Fruit fly (Drosophila melanogaster) whole organism, embryonic: ENCODE results near the gene CG13127.
A peak's percentile ranks its signal among the peaks of the same experiment; 100 is the strongest.

Experiments
- Ada2b ChIP-seq: fragments of 200-800 bp; sonication (Bioruptor generic); IDR thresholded peaks from 2 replicates; pipeline ENCODE4 v1.3.6; 2022; ENCODE audit warnings: missing biosample characterization, missing genetic modification characterization
- Antp ChIP-seq: fragments of 200-800 bp; sonication (Bioruptor generic); optimal IDR thresholded peaks from 3 replicates; lab custom pipeline; 2016; ENCODE audit warnings: missing biosample characterization, missing genetic modification characterization
- CG11456 ChIP-seq: fragments of 200-800 bp; sonication (Bioruptor generic); IDR thresholded peaks from 3 replicates; pipeline ENCODE4 v1.3.6; 2022; ENCODE audit warnings: missing biosample characterization, missing genetic modification characterization
- CG11504 ChIP-seq: fragments of 200-800 bp; sonication (Bioruptor generic); optimal IDR thresholded peaks from 3 replicates; lab custom pipeline; 2019; ENCODE audit warnings: missing biosample characterization, mild to moderate bottlenecking, missing genetic modification characterization, moderate library complexity
- CG12104 ChIP-seq: fragments of 200-800 bp; sonication (Bioruptor generic); optimal IDR thresholded peaks from 3 replicates; lab custom pipeline; 2016; ENCODE audit warnings: missing biosample characterization, missing genetic modification characterization
- CG12744 ChIP-seq: fragments of 200-800 bp; sonication (Bioruptor generic); optimal IDR thresholded peaks from 2 replicates; lab custom pipeline; 2016; ENCODE audit warnings: missing biosample characterization, missing genetic modification characterization
- CG15011 ChIP-seq: fragments of 200-800 bp; sonication (Bioruptor generic); optimal IDR thresholded peaks from 3 replicates; lab custom pipeline; 2018; ENCODE audit warnings: missing biosample characterization, mild to moderate bottlenecking, missing genetic modification characterization
- CG15073 ChIP-seq: fragments of 200-800 bp; sonication (Bioruptor generic); optimal IDR thresholded peaks from 2 replicates; lab custom pipeline; 2016; ENCODE audit warnings: missing biosample characterization, missing genetic modification characterization
- CG18764 ChIP-seq: fragments of 200-800 bp; sonication (Bioruptor generic); optimal IDR thresholded peaks from 3 replicates; lab custom pipeline; 2016; ENCODE audit warnings: missing biosample characterization, missing genetic modification characterization
- CG2889 ChIP-seq: fragments of 200-800 bp; sonication (Bioruptor generic); IDR thresholded peaks from 3 replicates; pipeline ENCODE4 v1.3.6; 2022; ENCODE audit warnings: missing biosample characterization, missing genetic modification characterization
- CG30431 ChIP-seq: fragments of 200-800 bp; sonication (Bioruptor generic); optimal IDR thresholded peaks from 2 replicates; lab custom pipeline; 2017; ENCODE audit warnings: missing biosample characterization, missing genetic modification characterization
- CG31388 ChIP-seq: fragments of 200-800 bp; sonication (Bioruptor generic); optimal IDR thresholded peaks from 2 replicates; lab custom pipeline; 2016; ENCODE audit warnings: missing biosample characterization, missing genetic modification characterization
- CG32532 ChIP-seq: fragments of 200-800 bp; sonication (Bioruptor generic); IDR thresholded peaks from 2 replicates; pipeline ENCODE4 v1.3.6; 2022; ENCODE audit warnings: missing biosample characterization, missing genetic modification characterization
- CG33557 ChIP-seq: fragments of 200-800 bp; sonication (Bioruptor generic); optimal IDR thresholded peaks from 2 replicates; lab custom pipeline; 2019; ENCODE audit warnings: missing biosample characterization, mild to moderate bottlenecking, missing genetic modification characterization, moderate library complexity
- CG4360 ChIP-seq: fragments of 200-800 bp; sonication (Bioruptor generic); IDR thresholded peaks from 2 replicates; pipeline ENCODE4 v1.3.6; 2022; ENCODE audit warnings: missing biosample characterization, missing genetic modification characterization
- CG6683 ChIP-seq: fragments of 200-800 bp; sonication (Bioruptor generic); optimal IDR thresholded peaks from 2 replicates; lab custom pipeline; 2017; ENCODE audit warnings: missing biosample characterization, mild to moderate bottlenecking, missing genetic modification characterization, missing genetic modification reagents
- CG6689 ChIP-seq: fragments of 200-800 bp; sonication (Bioruptor generic); IDR thresholded peaks from 2 replicates; pipeline ENCODE4 v1.3.6; 2022; ENCODE audit warnings: missing biosample characterization, missing genetic modification characterization
- CG7839 ChIP-seq: fragments of 200-800 bp; sonication (Bioruptor generic); optimal IDR thresholded peaks from 3 replicates; lab custom pipeline; 2018; ENCODE audit warnings: missing biosample characterization, mild to moderate bottlenecking, missing genetic modification characterization, moderate library complexity
- CG8478 ChIP-seq: fragments of >200 bp; optimal IDR thresholded peaks from 2 replicates; lab custom pipeline; 2018
- CG8765 ChIP-seq: fragments of 200-800 bp; sonication (Bioruptor generic); IDR thresholded peaks from 2 replicates; pipeline ENCODE4 v1.3.6; 2022; ENCODE audit warnings: missing biosample characterization, missing genetic modification characterization
- Dip3 ChIP-seq: fragments of 200-800 bp; sonication (Bioruptor generic); optimal IDR thresholded peaks from 3 replicates; lab custom pipeline; 2016; ENCODE audit warnings: missing biosample characterization, missing genetic modification characterization
- Dll ChIP-seq: fragments of 200-800 bp; sonication (Bioruptor generic); IDR thresholded peaks from 4 replicates; pipeline ENCODE4 v1.3.6; 2022; ENCODE audit warnings: missing biosample characterization, missing genetic modification characterization; ENCODE audit not compliant: partially characterized antibody
- Ets65A ChIP-seq: fragments of 200-800 bp; sonication (Bioruptor generic); peaks from one replicate; lab custom pipeline; 2016; ENCODE audit warnings: missing biosample characterization, missing genetic modification characterization
- HLH54F ChIP-seq: fragments of 200-800 bp; sonication (Bioruptor generic); optimal IDR thresholded peaks from 3 replicates; lab custom pipeline; 2016; ENCODE audit warnings: missing biosample characterization, missing genetic modification characterization
- MBD-R2 ChIP-seq: fragments of 200-800 bp; sonication (Bioruptor generic); IDR thresholded peaks from 2 replicates; pipeline ENCODE4 v1.3.6; 2022; ENCODE audit warnings: missing biosample characterization, missing genetic modification characterization
- NK7.1 ChIP-seq: fragments of 200-800 bp; sonication (Bioruptor generic); optimal IDR thresholded peaks from 3 replicates; lab custom pipeline; 2016; ENCODE audit warnings: missing biosample characterization, missing genetic modification characterization
- Poxn ChIP-seq: fragments of 200-800 bp; sonication (Bioruptor generic); IDR thresholded peaks from 2 replicates; pipeline ENCODE4 v1.3.6; 2022; ENCODE audit warnings: missing biosample characterization, missing genetic modification characterization
- abd-A ChIP-seq: fragments of 200-800 bp; sonication (Bioruptor generic); optimal IDR thresholded peaks from 3 replicates; lab custom pipeline; 2019; ENCODE audit warnings: missing biosample characterization, mild to moderate bottlenecking, missing genetic modification characterization, moderate library complexity
- bab2 ChIP-seq: fragments of 200-800 bp; sonication (Bioruptor generic); optimal IDR thresholded peaks from 2 replicates; lab custom pipeline; 2016; ENCODE audit warnings: missing biosample characterization, missing genetic modification characterization
- bowl ChIP-seq: fragments of 200-800 bp; sonication (Bioruptor generic); IDR thresholded peaks from 2 replicates; pipeline ENCODE4 v1.3.6; 2022; ENCODE audit warnings: missing biosample characterization, missing genetic modification characterization
- caup ChIP-seq: fragments of 200-800 bp; sonication (Bioruptor generic); optimal IDR thresholded peaks from 3 replicates; lab custom pipeline; 2017; ENCODE audit warnings: missing biosample characterization, mild to moderate bottlenecking, missing genetic modification characterization, moderate library complexity; ENCODE audit not compliant: severe bottlenecking
- cg ChIP-seq: fragments of 200-800 bp; sonication (Bioruptor generic); optimal IDR thresholded peaks from 3 replicates; lab custom pipeline; 2019; ENCODE audit warnings: missing biosample characterization, mild to moderate bottlenecking, missing genetic modification characterization, moderate library complexity
- chinmo ChIP-seq: fragments of 200-800 bp; sonication (Bioruptor generic); IDR thresholded peaks from 4 replicates; pipeline ENCODE4 v1.3.6; 2022; ENCODE audit warnings: missing biosample characterization, missing genetic modification characterization; ENCODE audit not compliant: partially characterized antibody
- chm ChIP-seq: fragments of 200-800 bp; sonication (Bioruptor generic); IDR thresholded peaks from 2 replicates; pipeline ENCODE4 v1.3.6; 2022; ENCODE audit warnings: missing biosample characterization, missing genetic modification characterization
- dati ChIP-seq: fragments of 200-800 bp; sonication (Bioruptor generic); IDR thresholded peaks from 2 replicates; pipeline ENCODE4 v1.3.6; 2022; ENCODE audit warnings: missing biosample characterization, missing genetic modification characterization
- fd102C ChIP-seq: fragments of 200-800 bp; sonication (Bioruptor generic); optimal IDR thresholded peaks from 2 replicates; lab custom pipeline; 2018; ENCODE audit warnings: missing biosample characterization, mild to moderate bottlenecking, missing genetic modification characterization, moderate library complexity
- fu2 ChIP-seq: fragments of 200-800 bp; sonication (Bioruptor generic); optimal IDR thresholded peaks from 2 replicates; lab custom pipeline; 2016; ENCODE audit warnings: missing biosample characterization, missing genetic modification characterization
- grau ChIP-seq: fragments of 200-800 bp; optimal IDR thresholded peaks from 3 replicates; lab custom pipeline; 2019; ENCODE audit warnings: missing biosample characterization, mild to moderate bottlenecking, missing genetic modification characterization, moderate library complexity
- gro ChIP-seq: fragments of 200-800 bp; sonication (Bioruptor generic); optimal IDR thresholded peaks from 2 replicates; lab custom pipeline; 2016; ENCODE audit warnings: missing biosample characterization, missing genetic modification characterization
- hb ChIP-seq: fragments of 200-800 bp; sonication (Bioruptor generic); IDR thresholded peaks from 3 replicates; pipeline ENCODE4 v1.3.6; 2022; ENCODE audit warnings: missing biosample characterization, missing genetic modification characterization; ENCODE audit not compliant: partially characterized antibody
- inv ChIP-seq: fragments of 200-800 bp; sonication (Bioruptor generic); IDR thresholded peaks from 2 replicates; pipeline ENCODE4 v1.3.6; 2022; ENCODE audit warnings: missing biosample characterization, missing genetic modification characterization; ENCODE audit not compliant: partially characterized antibody
- kah ChIP-seq: fragments of 200-800 bp; sonication (Bioruptor generic); optimal IDR thresholded peaks from 2 replicates; lab custom pipeline; 2018; ENCODE audit warnings: missing biosample characterization, mild to moderate bottlenecking, missing genetic modification characterization
- odd ChIP-seq: fragments of 200-800 bp; sonication (Bioruptor generic); optimal IDR thresholded peaks from 2 replicates; lab custom pipeline; 2017; ENCODE audit warnings: missing biosample characterization, mild to moderate bottlenecking, missing genetic modification characterization
- org-1 ChIP-seq: fragments of 200-800 bp; sonication (Bioruptor generic); optimal IDR thresholded peaks from 2 replicates; lab custom pipeline; 2017; ENCODE audit warnings: missing biosample characterization, missing genetic modification characterization
- psq ChIP-seq: fragments of 200-800 bp; sonication (Bioruptor generic); optimal IDR thresholded peaks from 2 replicates; lab custom pipeline; 2017; ENCODE audit warnings: missing biosample characterization, missing genetic modification characterization
- ranshi ChIP-seq: fragments of 200-800 bp; sonication (Bioruptor generic); IDR thresholded peaks from 2 replicates; pipeline ENCODE4 v1.3.6; 2022; ENCODE audit warnings: missing biosample characterization, missing genetic modification characterization
- row ChIP-seq: fragments of 200-800 bp; sonication (Bioruptor generic); IDR thresholded peaks from 3 replicates; pipeline ENCODE4 v1.3.6; 2022; ENCODE audit warnings: missing biosample characterization, missing genetic modification characterization
- sob ChIP-seq: fragments of 200-800 bp; sonication (Bioruptor generic); IDR thresholded peaks from 2 replicates; pipeline ENCODE4 v1.3.6; 2022; ENCODE audit warnings: missing biosample characterization, missing genetic modification characterization
- z ChIP-seq: fragments of 200-800 bp; sonication (Bioruptor generic); IDR thresholded peaks from 3 replicates; pipeline ENCODE4 v1.3.6; 2022; ENCODE audit warnings: missing biosample characterization, missing genetic modification characterization
- zf30C ChIP-seq: fragments of 200-800 bp; sonication (Bioruptor generic); optimal IDR thresholded peaks from 3 replicates; lab custom pipeline; 2018; ENCODE audit warnings: missing biosample characterization, mild to moderate bottlenecking, missing genetic modification characterization

The CG13127 gene

dm6 chr2L:9986402-9987350 is 39.8 kb upstream of the CG13127 start (continued):
- TF ChIP-seq org-1 (GFP tag; lab: Kevin White, UChicago) (peak; percentile 37), CG30431 (GFP tag; lab: Kevin White, UChicago) (peak; percentile 11), NK7.1 (GFP tag; lab: Kevin White, UChicago) (no peak), inv (no peak), CG18764 (peak; percentile 22), psq (GFP tag; lab: Kevin White, UChicago) (no peak), bowl (GFP tag; lab: Robert Waterston, UW) (no peak), fu2 (GFP tag; lab: Kevin White, UChicago) (no peak), row (peak; percentile 62), Antp (GFP tag; lab: Kevin White, UChicago) (peak; percentile 43), chm (GFP tag; lab: Robert Waterston, UW) (no peak), chinmo (GFP tag; lab: Robert Waterston, UW) (no peak), Ets65A (GFP tag; lab: Kevin White, UChicago) (peak; percentile 95), CG8765 (GFP tag; lab: Robert Waterston, UW) (no peak), CG7839 (tag; lab: Kevin White, UChicago) (peak; percentile 59), CG12744 (GFP tag; lab: Kevin White, UChicago) (no peak), CG11504 (tag; lab: Kevin White, UChicago) (peak; percentile 79), dati (GFP tag; lab: Robert Waterston, UW) (0 out of 2 replicates have a peak, but pooled peaks have one; percentile 30), abd-A (tag; lab: Kevin White, UChicago) (no peak), grau (tag; lab: Kevin White, UChicago) (peak; percentile 84), z (GFP tag; lab: Robert Waterston, UW) (no peak), bab2 (GFP tag; lab: Kevin White, UChicago) (peak; percentile 47), Poxn (GFP tag; lab: Robert Waterston, UW) (no peak), CG31388 (no peak), sob (GFP tag; lab: Robert Waterston, UW) (peak; percentile 17; the same call in 1 of the 2 replicates), MBD-R2 (GFP tag; lab: Robert Waterston, UW) (no peak), Ada2b (peak; percentile 71), zf30C (GFP tag; lab: Kevin White, UChicago) (no peak), CG11456 (no peak), CG15011 (GFP tag; lab: Kevin White, UChicago) (no peak), kah (no peak), odd (GFP tag; lab: Kevin White, UChicago) (no peak), CG6689 (GFP tag; lab: Robert Waterston, UW) (peak; percentile 67), Dll (GFP tag; lab: Robert Waterston, UW) (no peak), CG8478 (lab: Kevin White, UChicago) (no peak), gro (GFP tag; lab: Kevin White, UChicago) (no peak), CG2889 (no peak), fd102C (GFP tag; lab: Kevin White, UChicago) (no peak), Dip3 (GFP tag; lab: Kevin White, UChicago) (no peak), CG33557 (no peak), CG15073 (GFP tag; lab: Kevin White, UChicago) (no peak), hb (GFP tag; lab: Robert Waterston, UW) (no peak), ranshi (GFP tag; lab: Robert Waterston, UW) (peak; percentile 67; the same call in 1 of the 2 replicates), CG32532 (GFP tag; lab: Robert Waterston, UW) (peak; percentile 18; the same call in 1 of the 2 replicates), HLH54F (GFP tag; lab: Kevin White, UChicago) (no peak), CG6683 (no peak), cg (GFP tag; lab: Kevin White, UChicago) (no peak), CG4360 (peak; percentile 34; the same call in 1 of the 2 replicates), caup (GFP tag; lab: Kevin White, UChicago) (no peak), CG12104 (GFP tag; lab: Kevin White, UChicago) (no peak)
